Worm (Caenorhabditis elegans): ENCODE results near the gene F53C11.5.

Gene F53C11.5

DNA sequence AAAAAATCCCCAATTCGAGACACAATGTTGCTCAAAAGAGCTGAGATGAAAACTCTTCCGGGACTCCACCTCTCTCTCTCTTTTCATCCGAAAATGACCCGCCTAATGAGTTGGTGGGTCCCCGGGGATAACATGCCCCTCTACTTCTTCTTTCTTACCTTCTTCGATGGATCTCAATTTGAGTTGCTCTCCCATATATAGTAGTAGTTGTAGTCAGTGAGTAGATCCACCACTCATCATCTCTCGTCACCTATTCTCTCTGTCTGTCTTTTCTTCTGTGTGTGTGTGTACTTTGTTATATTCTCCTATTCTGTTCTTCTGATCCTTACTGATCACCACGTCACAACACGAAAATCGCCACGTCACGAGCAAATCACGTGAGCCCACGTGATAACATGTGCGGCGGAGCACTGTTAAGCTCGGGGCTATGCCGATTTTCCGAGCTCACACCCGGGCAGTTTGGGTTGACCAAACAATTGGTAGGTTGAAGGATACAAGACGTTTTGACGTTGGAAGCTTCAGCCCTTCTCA, 9.0 kb downstream of the F53C11.5 start, which contains the start of gene twk-32:
TSS of gene twk-32 (plus strand) at position 396 of the 531 bp plus-strand sequence.
- no peak for TF ChIP-seq lin-29 (GFP tag; IDR thresholded peaks at IDR 0.05)
- no peak for TF ChIP-seq sdz-12 (GFP tag; optimal IDR thresholded peaks at IDR 0.05)
- TF ChIP-seq ceh-44 (GFP tag; IDR thresholded peaks at IDR 0.05) = no peak
- 0 out of 2 replicates have a peak, but pooled peaks have one; percentile 23 for TF ChIP-seq hmg-1.1 (GFP tag; IDR thresholded peaks at IDR 0.05)
- 0 out of 2 replicates have a peak, but pooled peaks have one; percentile 18 for TF ChIP-seq dmd-9 (GFP tag; IDR thresholded peaks at IDR 0.05)
- peak; percentile 70 for TF ChIP-seq hlh-30 (tag; optimal IDR thresholded peaks at IDR 0.05; ENCODE audit: insufficient read depth)
- TF ChIP-seq tra-1 (GFP tag; IDR thresholded peaks at IDR 0.05) = no peak
- peak; percentile 73 for TF ChIP-seq aha-1 (tag)
- no peak for TF ChIP-seq Y75B8A.6 (GFP tag; IDR thresholded peaks at IDR 0.05)
- TF ChIP-seq Y105C5A.15 (GFP tag; IDR thresholded peaks at IDR 0.05) = 0 out of 2 replicates have a peak, but pooled peaks have one; percentile 40
- TF ChIP-seq ama-1 (optimal IDR thresholded peaks at IDR 0.05) = peak; percentile 68
- no peak for TF ChIP-seq Y5F2A.4 (GFP tag; optimal IDR thresholded peaks at IDR 0.05)
- peak; percentile 35 for TF ChIP-seq hlh-11 (tag; optimal IDR thresholded peaks at IDR 0.05)
- no peak for TF ChIP-seq daf-12 (tag; optimal IDR thresholded peaks at IDR 0.05)
- TF ChIP-seq zip-2 (tag; optimal IDR thresholded peaks at IDR 0.05) = no peak
- TF ChIP-seq daf-19 (GFP tag; conservative IDR thresholded peaks at IDR 0.05) = no peak
- peak in 1 of 2 experiments; percentile 83 for TF ChIP-seq unc-62 (GFP tag; optimal IDR thresholded peaks at IDR 0.05 in 1 of 2)
- no peak for TF ChIP-seq unc-62 (tag; optimal IDR thresholded peaks at IDR 0.05)
- no peak for TF ChIP-seq lim-7 (GFP tag; IDR thresholded peaks at IDR 0.05)
- TF ChIP-seq php-3 (GFP tag; IDR thresholded peaks at IDR 0.05) = no peak
- 0 out of 2 replicates have a peak, but pooled peaks have one; percentile 5 for TF ChIP-seq set-16 (GFP tag; IDR thresholded peaks at IDR 0.05)
- no peak for TF ChIP-seq jun-1 (tag; optimal IDR thresholded peaks at IDR 0.05)
- peak; percentile 19 for TF ChIP-seq mep-1 (tag; optimal IDR thresholded peaks at IDR 0.05)
- no peak for TF ChIP-seq nhr-41 (GFP tag; IDR thresholded peaks at IDR 0.05)
- no peak for TF ChIP-seq ztf-7 (tag; optimal IDR thresholded peaks at IDR 0.05)
- TF ChIP-seq ceh-82 (tag; optimal IDR thresholded peaks at IDR 0.05) = no peak
- no peak for TF ChIP-seq aly-2 (tag; optimal IDR thresholded peaks at IDR 0.05)
- TF ChIP-seq nhr-102 (tag; optimal IDR thresholded peaks at IDR 0.05) = no peak

DNA sequence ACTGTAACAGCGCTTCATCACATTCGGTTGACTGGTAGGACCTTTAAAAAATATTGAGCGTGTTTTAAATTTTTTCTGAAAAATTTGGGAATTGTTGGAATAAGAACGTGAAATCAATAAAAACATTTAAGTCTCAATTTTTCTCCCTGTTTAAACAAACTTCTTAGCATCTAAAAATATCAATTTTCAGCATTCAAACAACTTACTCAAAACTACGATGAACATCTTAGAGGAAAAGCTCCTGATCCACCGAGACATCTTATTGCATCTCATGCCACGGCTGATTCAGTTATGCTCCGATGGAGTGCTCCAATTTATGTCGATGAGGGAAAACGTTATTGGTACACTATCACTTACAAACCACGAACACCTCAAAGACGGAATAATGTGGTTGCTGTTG, 11.8 kb downstream of the F53C11.5 start:
- TF ChIP-seq unc-62 (GFP tag; optimal IDR thresholded peaks at IDR 0.05 in 1 of 2) (peak in 1 of 2 experiments; percentile 92), unc-62 (tag; optimal IDR thresholded peaks at IDR 0.05) (no peak), nhr-42 (GFP tag; IDR thresholded peaks at IDR 0.05) (no peak)

DNA sequence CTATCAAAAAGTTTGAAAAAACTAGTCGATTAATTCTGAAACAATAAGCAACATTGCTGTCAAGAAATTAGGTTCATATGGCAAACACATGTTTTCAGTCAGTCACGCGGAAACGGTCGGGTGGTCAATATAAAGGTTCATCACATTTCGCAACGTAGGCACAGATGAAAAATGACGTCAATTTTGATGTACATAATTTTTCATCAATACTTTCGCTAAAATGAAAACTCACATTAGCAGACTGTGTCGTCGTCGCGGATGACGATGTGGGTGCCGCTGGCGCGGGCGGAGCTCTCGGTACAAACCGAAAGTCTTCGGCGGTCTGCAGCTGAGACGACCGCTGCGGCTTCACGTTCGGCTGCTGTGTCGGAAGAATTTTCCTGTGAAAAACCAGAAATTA, 16.6 kb downstream of the F53C11.5 start, which contains the start of gene swan-2:
TSS of gene swan-2 (minus strand) at position 380 of the 400 bp plus-strand sequence.
- no peak for TF ChIP-seq dmd-9 (GFP tag; IDR thresholded peaks at IDR 0.05)
- TF ChIP-seq nhr-76 (tag; optimal IDR thresholded peaks at IDR 0.05) = no peak
- no peak for TF ChIP-seq fos-1 (tag; optimal IDR thresholded peaks at IDR 0.05)
- no peak for TF ChIP-seq hlh-11 (tag; optimal IDR thresholded peaks at IDR 0.05)
- TF ChIP-seq set-16 (GFP tag; IDR thresholded peaks at IDR 0.05) = peak; percentile 77
- no peak for TF ChIP-seq dve-1 (tag; optimal IDR thresholded peaks at IDR 0.05; ENCODE audit: insufficient read depth)
- TF ChIP-seq hmg-1.1 (GFP tag; IDR thresholded peaks at IDR 0.05) = no peak
- TF ChIP-seq php-3 (GFP tag; IDR thresholded peaks at IDR 0.05) = no peak
- no peak for TF ChIP-seq duxl-1 (tag; optimal IDR thresholded peaks at IDR 0.05; ENCODE audit: poor library complexity)
- TF ChIP-seq lin-15B (tag; optimal IDR thresholded peaks at IDR 0.05) = no peak
- TF ChIP-seq F26F4.8 (GFP tag; conservative IDR thresholded peaks at IDR 0.05) = no peak
- no peak for TF ChIP-seq zip-11 (GFP tag; IDR thresholded peaks at IDR 0.05)
- TF ChIP-seq F10B5.3 (tag; optimal IDR thresholded peaks at IDR 0.05) = no peak
- TF ChIP-seq lin-1 (GFP tag; IDR thresholded peaks at IDR 0.05) = no peak
- TF ChIP-seq lin-38 (GFP tag; IDR thresholded peaks at IDR 0.05) = no peak
- TF ChIP-seq daf-19 (GFP tag; conservative IDR thresholded peaks at IDR 0.05) = no peak
- TF ChIP-seq hlh-30 (tag; optimal IDR thresholded peaks at IDR 0.05; ENCODE audit: insufficient read depth) = peak; percentile 36
- TF ChIP-seq unc-62 (GFP tag; optimal IDR thresholded peaks at IDR 0.05 in 1 of 2) = peak in 1 of 2 experiments; percentile 82
- no peak for TF ChIP-seq unc-62 (tag; optimal IDR thresholded peaks at IDR 0.05)
- no peak for TF ChIP-seq nhr-48 (tag; optimal IDR thresholded peaks at IDR 0.05)
- no peak for TF ChIP-seq ztf-7 (tag; optimal IDR thresholded peaks at IDR 0.05)
- no peak for TF ChIP-seq aha-1 (tag)
- TF ChIP-seq attf-4 (tag; optimal IDR thresholded peaks at IDR 0.05) = no peak
- no peak for TF ChIP-seq pha-4 (GFP tag; IDR thresholded peaks at IDR 0.05)
- no peak for TF ChIP-seq pha-4 (tag; optimal IDR thresholded peaks at IDR 0.05)
